Fruit fly (Drosophila melanogaster): Measurements from ENCODE around the gene CG17141.

DNA sequence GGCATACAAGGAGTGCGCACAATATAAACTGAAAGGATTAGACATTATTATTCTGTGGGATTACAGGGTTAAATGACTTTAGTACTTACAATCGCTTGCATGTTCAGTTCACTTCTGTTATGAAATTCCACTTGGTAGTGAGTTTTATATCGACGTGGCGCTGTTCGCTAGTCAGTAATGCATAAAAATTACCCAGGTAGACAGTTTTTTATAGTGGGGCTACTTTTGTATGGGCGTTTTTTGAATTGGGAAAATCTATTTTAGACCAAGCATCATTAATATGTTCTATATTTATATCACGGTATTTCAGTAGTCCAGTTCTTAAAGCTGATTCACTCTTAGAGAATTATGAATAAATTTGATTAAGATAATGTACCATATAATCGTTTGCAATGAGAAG is 24.3 kb upstream of the CG17141 start, which contains the start of gene CG43095:
- TF ChIP-seq CG8478 (optimal IDR thresholded peaks at IDR 0.05) (no peak), CTCF (optimal IDR thresholded peaks at IDR 0.05) (no peak)

Data from S2 (cell line).